Fruit fly (Drosophila melanogaster) whole organism, prepupa: Measurements from ENCODE around the gene CG1835.

Experiments used
- Blimp-1 ChIP-seq: fragments of 200-800 bp; sonication (Bioruptor generic); optimal IDR thresholded peaks from 3 replicates; lab custom pipeline; 2017; ENCODE audit warnings: missing biosample characterization, missing genetic modification characterization, mild to moderate bottlenecking, moderate library complexity, missing genetic modification reagents
- CG11294 ChIP-seq: fragments of 200-800 bp; sonication (Bioruptor generic); IDR thresholded peaks from 2 replicates; pipeline ENCODE4 v1.3.6; 2022; ENCODE audit warnings: missing biosample characterization, missing genetic modification characterization
- CG15336 ChIP-seq: fragments of 200-800 bp; sonication (Bioruptor generic); IDR thresholded peaks from 2 replicates; pipeline ENCODE4 v1.3.6; 2022; ENCODE audit warnings: missing biosample characterization, missing genetic modification characterization
- CG16779 ChIP-seq: fragments of 200-800 bp; sonication (Bioruptor generic); optimal IDR thresholded peaks from 3 replicates; lab custom pipeline; 2017; ENCODE audit warnings: missing biosample characterization, mild to moderate bottlenecking, missing genetic modification characterization
- CG6792 ChIP-seq: fragments of 200-800 bp; sonication (Bioruptor generic); optimal IDR thresholded peaks from 3 replicates; lab custom pipeline; 2016; ENCODE audit warnings: missing biosample characterization, missing genetic modification characterization
- CG8319 ChIP-seq: fragments of 200-800 bp; sonication (Bioruptor generic); optimal IDR thresholded peaks from 3 replicates; lab custom pipeline; 2016; ENCODE audit warnings: missing biosample characterization, missing genetic modification characterization
- Eip78C ChIP-seq: fragments of 200-800 bp; sonication (Bioruptor generic); peaks from one replicate; lab custom pipeline; 2016; ENCODE audit warnings: missing biosample characterization, missing genetic modification characterization
- Met ChIP-seq: fragments of 200-800 bp; sonication (Bioruptor generic); optimal IDR thresholded peaks from 3 replicates; lab custom pipeline; 2016; ENCODE audit warnings: missing biosample characterization, missing genetic modification characterization
- fkh ChIP-seq: fragments of 200-800 bp; sonication (Bioruptor generic); optimal IDR thresholded peaks from 3 replicates; lab custom pipeline; 2017; ENCODE audit warnings: missing biosample characterization, mild to moderate bottlenecking, missing genetic modification characterization, moderate library complexity
- spab ChIP-seq: fragments of 200-800 bp; sonication (Bioruptor generic); optimal IDR thresholded peaks from 2 replicates; lab custom pipeline; 2017; ENCODE audit warnings: missing biosample characterization, mild to moderate bottlenecking, missing genetic modification characterization, missing genetic modification reagents

DNA sequence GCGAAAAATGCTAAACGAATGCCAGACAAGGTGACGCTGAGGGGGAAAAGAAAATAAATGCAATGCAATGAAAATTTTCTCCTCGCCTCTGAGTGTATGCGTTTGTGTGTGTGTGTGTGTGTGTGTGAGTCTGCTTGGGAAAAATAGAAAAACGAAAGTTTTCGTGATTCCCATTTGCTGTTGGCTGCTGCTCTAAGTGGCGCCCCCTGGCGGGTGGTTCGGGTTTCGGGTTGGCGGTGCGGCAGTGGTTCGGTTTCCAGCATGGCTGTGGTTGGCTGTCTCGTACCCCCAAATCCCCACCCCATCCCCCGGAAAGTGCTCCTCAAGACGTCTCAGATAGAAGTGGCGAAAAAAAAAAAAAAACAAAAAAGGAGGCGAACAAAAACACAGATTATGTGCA lies 32.4 kb upstream of the CG1835 start:
- no peak for TF ChIP-seq CG15336
- TF ChIP-seq CG8319 (GFP tag; lab: Kevin White, UChicago), result no peak
- no peak for TF ChIP-seq Eip78C (GFP tag; lab: Kevin White, UChicago)
- TF ChIP-seq CG11294 (GFP tag; lab: Robert Waterston, UW), result no peak
- no peak for TF ChIP-seq fkh (GFP tag; lab: Kevin White, UChicago)
- no peak for TF ChIP-seq Met (GFP tag; lab: Kevin White, UChicago)
- no peak for TF ChIP-seq spab (GFP tag; lab: Kevin White, UChicago)
- TF ChIP-seq CG16779 (tag; lab: Kevin White, UChicago), result no peak
- no peak for TF ChIP-seq CG6792 (GFP tag; lab: Kevin White, UChicago)
- no peak for TF ChIP-seq Blimp-1
